Worm (Caenorhabditis elegans) whole organism, L1 larva: ENCODE data around the gene ZK652.8.

Source experiments
- C04F5.9 ChIP-seq: sonication (generic microtip); optimal IDR thresholded peaks from 2 replicates; lab custom pipeline; 2016; ENCODE audit warnings: missing genetic modification characterization, missing compliant biosample characterization
- C16A3.4 ChIP-seq: fragments of 150-350 bp; optimal IDR thresholded peaks from 2 replicates; lab custom pipeline; 2014; ENCODE audit warnings: missing biosample characterization, missing genetic modification characterization
- F16B12.6 ChIP-seq: fragments of 150-350 bp; optimal IDR thresholded peaks from 2 replicates; lab custom pipeline; 2014; ENCODE audit warnings: missing biosample characterization, missing genetic modification characterization
- Y116A8C.19 ChIP-seq: sonication (generic microtip); optimal IDR thresholded peaks from 2 replicates; lab custom pipeline; 2016; ENCODE audit warnings: missing compliant biosample characterization, missing genetic modification characterization, borderline replicate concordance
- alr-1 ChIP-seq: fragments of 200-800 bp; sonication (Bioruptor generic); optimal IDR thresholded peaks from 2 replicates; lab custom pipeline; 2018; ENCODE audit warnings: borderline replicate concordance, mild to moderate bottlenecking, missing genetic modification characterization, missing compliant biosample characterization
- aly-2 ChIP-seq: fragments of 150-350 bp; optimal IDR thresholded peaks from 2 replicates; lab custom pipeline; 2014; ENCODE audit warnings: missing biosample characterization, missing genetic modification characterization
- ama-1 ChIP-seq: fragments of 150-350 bp; optimal IDR thresholded peaks from 2 replicates; lab custom pipeline; 2014
- blmp-1 ChIP-seq: fragments of 150-350 bp; optimal IDR thresholded peaks from 2 replicates; lab custom pipeline; 2014; ENCODE audit warnings: missing biosample characterization, missing genetic modification characterization
- ceh-82 ChIP-seq, 3 experiments: fragments of 150-350 bp in 1 of 3; sonication (generic microtip) in 2 of 3; optimal IDR thresholded peaks; 2 replicates each; lab custom pipeline; 2014 to 2017; ENCODE audit warnings: missing biosample characterization in 3 of 3, missing genetic modification characterization in 3 of 3
- ceh-88 ChIP-seq: fragments of 200-800 bp; sonication (Bioruptor generic); IDR thresholded peaks from 2 replicates; pipeline ENCODE4 v1.3.6; 2022; ENCODE audit warnings: missing genetic modification characterization, missing compliant biosample characterization
- ces-1 ChIP-seq: fragments of 150-350 bp; optimal IDR thresholded peaks from 2 replicates; lab custom pipeline; 2014; ENCODE audit warnings: missing biosample characterization, missing genetic modification reagents, missing genetic modification characterization
- dpl-1 ChIP-seq, 3 experiments: fragments of 150-350 bp in 2 of 3; sonication (generic microtip) in 1 of 3; optimal IDR thresholded peaks; 2 replicates each; lab custom pipeline; 2014 to 2017; ENCODE audit warnings: missing biosample characterization in 3 of 3, missing genetic modification characterization in 3 of 3, missing genetic modification reagents in 3 of 3
- efl-1 ChIP-seq, 4 experiments: fragments of 150-350 bp; optimal IDR thresholded peaks in 3 of 4; peaks in 1 of 4; 1 replicate in 1 of 4; 2 replicates in 3 of 4; lab custom pipeline; 2014; ENCODE audit warnings: missing biosample characterization in 2 of 4, missing genetic modification characterization in 2 of 4, missing genetic modification reagents in 2 of 4
- efl-3 ChIP-seq: fragments of 200-800 bp; sonication (Bioruptor generic); optimal IDR thresholded peaks from 2 replicates; lab custom pipeline; 2018; ENCODE audit warnings: mild to moderate bottlenecking, missing genetic modification characterization, missing compliant biosample characterization
- egl-13 ChIP-seq: sonication (generic microtip); optimal IDR thresholded peaks from 2 replicates; lab custom pipeline; 2016; ENCODE audit warnings: missing genotype, missing genetic modification reagents, missing genetic modification characterization, missing compliant biosample characterization
- egl-27 ChIP-seq, 2 experiments: fragments of 150-350 bp in 1 of 2; sonication (generic microtip); optimal IDR thresholded peaks; 3 replicates each; lab custom pipeline; 2017 to 2018; ENCODE audit warnings: missing biosample characterization in 2 of 2, missing genetic modification characterization in 2 of 2, missing genetic modification reagents in 2 of 2
- elt-2 ChIP-seq: sonication (generic microtip); optimal IDR thresholded peaks from 2 replicates; lab custom pipeline; 2016; ENCODE audit warnings: missing genetic modification characterization, mild to moderate bottlenecking, inconsistent platforms, missing compliant biosample characterization, missing genetic modification reagents
- ets-5 ChIP-seq: fragments of 200-800 bp; sonication (Bioruptor generic); IDR thresholded peaks from 2 replicates; pipeline ENCODE4 v1.3.6; 2022; ENCODE audit warnings: missing genetic modification characterization, missing compliant biosample characterization
- fkh-8 ChIP-seq: sonication (generic microtip); optimal IDR thresholded peaks from 2 replicates; lab custom pipeline; 2016; ENCODE audit warnings: mild to moderate bottlenecking, missing genetic modification characterization, missing compliant biosample characterization
- irx-1 ChIP-seq: sonication (generic microtip); optimal IDR thresholded peaks from 2 replicates; lab custom pipeline; 2016; ENCODE audit warnings: missing genetic modification characterization, missing compliant biosample characterization
- isw-1 ChIP-seq: fragments of 200-800 bp; sonication (Bioruptor generic); IDR thresholded peaks from 2 replicates; pipeline ENCODE4 v1.3.6; 2022; ENCODE audit warnings: missing genetic modification characterization, missing compliant biosample characterization
- lin-13 ChIP-seq: fragments of 150-350 bp; optimal IDR thresholded peaks from 2 replicates; lab custom pipeline; 2014; ENCODE audit warnings: missing biosample characterization, missing genetic modification reagents, missing genetic modification characterization
- lin-15B ChIP-seq: fragments of 150-350 bp; sonication (generic microtip); optimal IDR thresholded peaks from 3 replicates; lab custom pipeline; 2014; ENCODE audit warnings: missing biosample characterization, missing genetic modification characterization
- lin-35 ChIP-seq, 2 experiments: fragments of 150-350 bp; optimal IDR thresholded peaks; 2 replicates each; lab custom pipeline; 2014; ENCODE audit warnings: missing biosample characterization in 2 of 2, missing genetic modification characterization in 2 of 2, missing genetic modification reagents in 2 of 2
- lin-39 ChIP-seq: fragments of 150-350 bp; optimal IDR thresholded peaks from 2 replicates; lab custom pipeline; 2014; ENCODE audit warnings: missing biosample characterization, missing genetic modification reagents, missing genetic modification characterization
- lir-3 ChIP-seq: sonication (generic microtip); optimal IDR thresholded peaks from 2 replicates; lab custom pipeline; 2016; ENCODE audit warnings: mild to moderate bottlenecking, missing genetic modification characterization, moderate library complexity, missing compliant biosample characterization; ENCODE audit not compliant: poor library complexity
- lsy-2 ChIP-seq, 2 experiments: fragments of 150-350 bp; optimal IDR thresholded peaks; 2 replicates each; lab custom pipeline; 2014; ENCODE audit warnings: missing biosample characterization in 2 of 2, missing genetic modification characterization in 2 of 2
- mdl-1 ChIP-seq, 2 experiments: fragments of 150-350 bp; optimal IDR thresholded peaks; 2 replicates each; lab custom pipeline; 2014 to 2017; ENCODE audit warnings: missing biosample characterization in 2 of 2, missing genetic modification characterization in 2 of 2, inconsistent platforms in 1 of 2
- mep-1 ChIP-seq: fragments of 150-350 bp; optimal IDR thresholded peaks from 2 replicates; lab custom pipeline; 2014; ENCODE audit warnings: missing biosample characterization, missing genetic modification characterization
- nhr-12 ChIP-seq: sonication (generic microtip); optimal IDR thresholded peaks from 2 replicates; lab custom pipeline; 2017; ENCODE audit warnings: missing biosample characterization, missing genetic modification characterization
- nhr-28 ChIP-seq: fragments of 150-350 bp; optimal IDR thresholded peaks from 2 replicates; lab custom pipeline; 2014; ENCODE audit warnings: missing biosample characterization, missing genetic modification characterization
- nhr-71 ChIP-seq: sonication (generic microtip); optimal IDR thresholded peaks from 2 replicates; lab custom pipeline; 2016; ENCODE audit warnings: mild to moderate bottlenecking, missing genetic modification characterization, moderate library complexity, missing compliant biosample characterization
- nhr-76 ChIP-seq: sonication (generic microtip); optimal IDR thresholded peaks from 2 replicates; lab custom pipeline; 2017; ENCODE audit warnings: missing biosample characterization, missing genetic modification characterization
- nhr-84 ChIP-seq: sonication (generic microtip); optimal IDR thresholded peaks from 2 replicates; lab custom pipeline; 2017; ENCODE audit warnings: missing biosample characterization, missing genetic modification characterization
- nhr-85 ChIP-seq: sonication (generic microtip); peaks from one replicate; lab custom pipeline; 2016; ENCODE audit warnings: missing genetic modification characterization, inconsistent platforms, missing compliant biosample characterization
- nhr-90 ChIP-seq: sonication (generic microtip); optimal IDR thresholded peaks from 2 replicates; lab custom pipeline; 2016; ENCODE audit warnings: mild to moderate bottlenecking, missing genetic modification characterization, missing compliant biosample characterization; ENCODE audit not compliant: poor library complexity
- pag-3 ChIP-seq: sonication (generic microtip); optimal IDR thresholded peaks from 2 replicates; lab custom pipeline; 2017; ENCODE audit warnings: missing genetic modification characterization, mild to moderate bottlenecking, missing compliant biosample characterization, antibody characterized with exemption, borderline replicate concordance; ENCODE audit not compliant: insufficient read depth
- rnt-1 ChIP-seq: sonication (generic microtip); optimal IDR thresholded peaks from 2 replicates; lab custom pipeline; 2016; ENCODE audit warnings: mild to moderate bottlenecking, missing genetic modification characterization, moderate library complexity, missing compliant biosample characterization
- skn-1 ChIP-seq: fragments of 150-350 bp; optimal IDR thresholded peaks from 2 replicates; lab custom pipeline; 2014; ENCODE audit warnings: missing biosample characterization, missing genetic modification characterization
- snpc-4 ChIP-seq: fragments of 150-350 bp; optimal IDR thresholded peaks from 2 replicates; lab custom pipeline; 2014; ENCODE audit warnings: missing biosample characterization, missing genetic modification characterization
- snu-23 ChIP-seq: sonication (generic microtip); optimal IDR thresholded peaks from 2 replicates; lab custom pipeline; 2016; ENCODE audit warnings: missing genetic modification characterization, missing compliant biosample characterization
- sox-4 ChIP-seq: sonication (generic microtip); optimal IDR thresholded peaks from 2 replicates; lab custom pipeline; 2016; ENCODE audit warnings: missing genetic modification characterization, missing compliant biosample characterization
- sptf-1 ChIP-seq: fragments of 150-350 bp; optimal IDR thresholded peaks from 2 replicates; lab custom pipeline; 2014; ENCODE audit warnings: missing biosample characterization, missing genetic modification characterization
- sup-37 ChIP-seq: fragments of 200-800 bp; sonication (Bioruptor generic); optimal IDR thresholded peaks from 2 replicates; lab custom pipeline; 2018; ENCODE audit warnings: mild to moderate bottlenecking, missing genetic modification characterization, missing compliant biosample characterization
- unc-130 ChIP-seq: fragments of 150-350 bp; optimal IDR thresholded peaks from 2 replicates; lab custom pipeline; 2017; ENCODE audit warnings: missing biosample characterization, missing genetic modification characterization, inconsistent platforms
- unc-30 ChIP-seq: sonication (generic microtip); optimal IDR thresholded peaks from 2 replicates; lab custom pipeline; 2017; ENCODE audit warnings: missing biosample characterization, missing genetic modification characterization
- unc-86 ChIP-seq: sonication (generic microtip); optimal IDR thresholded peaks from 2 replicates; lab custom pipeline; 2016; ENCODE audit warnings: missing genetic modification characterization, missing compliant biosample characterization
- vab-15 ChIP-seq: sonication (generic microtip); optimal IDR thresholded peaks from 2 replicates; lab custom pipeline; 2017; ENCODE audit warnings: missing genotype, mild to moderate bottlenecking, missing genetic modification characterization, missing compliant biosample characterization
- zip-4 ChIP-seq: fragments of 200-800 bp; sonication (Bioruptor generic); optimal IDR thresholded peaks from 2 replicates; lab custom pipeline; 2018; ENCODE audit warnings: mild to moderate bottlenecking, missing genetic modification characterization, moderate library complexity, missing compliant biosample characterization
- ztf-4 ChIP-seq: fragments of 150-350 bp; optimal IDR thresholded peaks from 2 replicates; lab custom pipeline; 2014; ENCODE audit warnings: missing biosample characterization, missing genetic modification characterization

Gene ZK652.8

DNA sequence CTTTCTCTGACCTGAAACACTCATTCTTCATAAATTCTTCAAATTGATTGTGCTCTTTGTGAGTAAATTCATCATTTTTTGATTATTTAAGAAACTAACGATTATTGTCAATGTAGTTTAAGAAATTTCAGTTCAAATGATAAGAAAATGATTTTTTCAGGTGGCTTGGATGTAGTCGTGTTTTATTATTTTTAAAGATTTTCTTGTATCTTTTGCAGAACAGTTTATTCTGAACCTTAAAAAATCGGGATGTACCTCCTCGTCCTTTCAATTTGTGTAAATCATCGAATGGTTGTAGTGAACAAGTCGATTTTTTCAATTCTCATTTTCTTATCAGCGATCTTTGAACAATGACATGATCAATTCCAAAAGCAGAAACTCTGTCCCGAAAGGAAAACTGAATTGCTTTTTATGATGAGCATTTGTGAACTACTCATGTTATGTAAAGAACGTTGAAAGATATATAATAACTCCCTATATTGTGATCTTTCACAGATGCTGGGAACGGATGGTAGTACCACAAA is 21.9 kb upstream of the ZK652.8 start, which contains the start of gene slc-17.3:
TSS of gene slc-17.3 (minus strand) at position 51 of the 524 bp plus-strand sequence.
- no peak for TF ChIP-seq zip-4 (GFP tag; lab: Kevin White, UChicago)
- TF ChIP-seq fkh-8 (tag; lab: Kevin White, UChicago) = no peak
- TF ChIP-seq vab-15 = no peak

- TF ChIP-seq mdl-1 (tag; optimal IDR thresholded peaks at IDR 0.05; lab: Kevin White, UChicago) (no peak), sup-37 (GFP tag; lab: Kevin White, UChicago) (no peak), mep-1 (no peak), sox-4 (no peak), egl-13 (tag; lab: Kevin White, UChicago) (no peak), blmp-1 (tag; lab: Kevin White, UChicago) (peak; percentile 35), unc-30 (tag; lab: Kevin White, UChicago) (no peak), ztf-4 (no peak), lin-39 (tag; lab: Kevin White, UChicago) (no peak), ets-5 (no peak), nhr-76 (no peak), lsy-2 (tag; optimal IDR thresholded peaks at IDR 0.05; lab: Kevin White, UChicago) (peak; percentile 19 to 65), nhr-90 (no peak), snu-23 (GFP tag; lab: Kevin White, UChicago) (peak; percentile 39), nhr-12 (tag; lab: Kevin White, UChicago) (no peak), sptf-1 (tag; lab: Kevin White, UChicago) (no peak), ceh-82 (tag; optimal IDR thresholded peaks at IDR 0.05; lab: Kevin White, UChicago) (peak in 1 of 3 experiments; percentile 11), alr-1 (tag; lab: Kevin White, UChicago) (no peak), lin-13 (GFP tag; lab: Kevin White, UChicago) (no peak), C04F5.9 (tag; lab: Kevin White, UChicago) (no peak), pag-3 (tag; lab: Kevin White, UChicago) (no peak), nhr-84 (tag; lab: Kevin White, UChicago) (no peak), efl-3 (GFP tag; lab: Kevin White, UChicago) (no peak), efl-1 (optimal IDR thresholded peaks at IDR 0.05; lab: Kevin White, UChicago) (peak; percentile 35 to 57), efl-1 (GFP tag; optimal IDR thresholded peaks at IDR 0.05 in 1 of 2; lab: Kevin White, UChicago) (peak; percentile 65 to 94), nhr-71 (tag; lab: Kevin White, UChicago) (peak; percentile 9), F16B12.6 (tag; lab: Kevin White, UChicago) (peak; percentile 81), ama-1 (lab: Kevin White, UChicago) (no peak), snpc-4 (tag; lab: Kevin White, UChicago) (no peak), lin-35 (GFP tag; optimal IDR thresholded peaks at IDR 0.05; lab: Kevin White, UChicago) (peak; percentile 55 to 60), unc-130 (tag; lab: Kevin White, UChicago) (no peak), rnt-1 (peak; percentile 14), aly-2 (tag; lab: Kevin White, UChicago) (no peak), isw-1 (GFP tag; lab: Robert Waterston, UW) (no peak), egl-27 (tag; optimal IDR thresholded peaks at IDR 0.05; lab: Kevin White, UChicago) (no peak), lir-3 (tag; lab: Kevin White, UChicago) (no peak), ceh-88 (GFP tag; lab: Robert Waterston, UW) (no peak), C16A3.4 (tag; lab: Kevin White, UChicago) (no peak), irx-1 (tag; lab: Kevin White, UChicago) (no peak), lin-15B (tag; lab: Kevin White, UChicago) (no peak), Y116A8C.19 (no peak), vab-15 (no peak), elt-2 (tag; lab: Kevin White, UChicago) (no peak), ces-1 (GFP tag; lab: Kevin White, UChicago) (no peak), nhr-28 (tag; lab: Kevin White, UChicago) (no peak), nhr-85 (tag; lab: Kevin White, UChicago) (no peak), skn-1 (tag; lab: Kevin White, UChicago) (no peak), unc-86 (tag; lab: Kevin White, UChicago) (no peak), dpl-1 (GFP tag; optimal IDR thresholded peaks at IDR 0.05; lab: Kevin White, UChicago) (peak; percentile 32 to 64 (median 47))
Measured at ce11 chrIII:7861535-7862120, 18.2 kb upstream of the ZK652.8 start, which contains the start of gene snr-5. TSS of gene snr-5 (plus strand) at chrIII:7862070.
